Fruit fly (Drosophila melanogaster) whole organism, embryonic: ENCODE results near the gene dre4.

Source experiments
- Ada2b ChIP-seq: fragments of 200-800 bp; sonication (Bioruptor generic); IDR thresholded peaks from 2 replicates; pipeline ENCODE4 v1.3.6; 2022; ENCODE audit warnings: missing biosample characterization, missing genetic modification characterization
- Atf6 ChIP-seq: fragments of 200-800 bp; sonication (Bioruptor generic); IDR thresholded peaks from 2 replicates; pipeline ENCODE4 v1.3.6; 2022; ENCODE audit warnings: missing biosample characterization, missing genetic modification characterization
- B-H1 ChIP-seq: fragments of 200-800 bp; sonication (Bioruptor generic); IDR thresholded peaks from 3 replicates; pipeline ENCODE4 v1.3.6; 2022; ENCODE audit warnings: missing biosample characterization, missing genetic modification characterization
- Blimp-1 ChIP-seq: fragments of 200-800 bp; sonication (Bioruptor generic); optimal IDR thresholded peaks from 3 replicates; lab custom pipeline; 2018; ENCODE audit warnings: missing biosample characterization, missing genetic modification characterization, mild to moderate bottlenecking, moderate library complexity, missing genetic modification reagents
- CG10565 ChIP-seq: fragments of 200-800 bp; sonication (Bioruptor generic); optimal IDR thresholded peaks from 3 replicates; lab custom pipeline; 2016; ENCODE audit warnings: missing biosample characterization, mild to moderate bottlenecking, missing genetic modification characterization
- CG11247 ChIP-seq: fragments of 200-800 bp; sonication (Bioruptor generic); IDR thresholded peaks from 2 replicates; pipeline ENCODE4 v1.3.6; 2022; ENCODE audit warnings: missing biosample characterization, missing genetic modification characterization
- CG11696 ChIP-seq: fragments of 200-800 bp; sonication (Bioruptor generic); IDR thresholded peaks from 2 replicates; pipeline ENCODE4 v1.3.6; 2022; ENCODE audit warnings: missing biosample characterization, missing genetic modification characterization
- CG13123 ChIP-seq: fragments of 200-800 bp; sonication (Bioruptor generic); optimal IDR thresholded peaks from 2 replicates; lab custom pipeline; 2016; ENCODE audit warnings: missing biosample characterization, missing genetic modification characterization
- CG14050 ChIP-seq: fragments of 200-800 bp; sonication (Bioruptor generic); IDR thresholded peaks from 3 replicates; pipeline ENCODE4 v1.3.6; 2022; ENCODE audit warnings: missing biosample characterization, missing genetic modification characterization
- CG1529 ChIP-seq: fragments of 200-800 bp; sonication (Bioruptor generic); optimal IDR thresholded peaks from 3 replicates; lab custom pipeline; 2018; ENCODE audit warnings: missing biosample characterization, missing genetic modification characterization
- CG18476 ChIP-seq: fragments of 200-800 bp; sonication (Bioruptor generic); optimal IDR thresholded peaks from 2 replicates; lab custom pipeline; 2016; ENCODE audit warnings: missing biosample characterization, mild to moderate bottlenecking, missing genetic modification characterization
- CG3163 ChIP-seq: fragments of 200-800 bp; sonication (Bioruptor generic); optimal IDR thresholded peaks from 3 replicates; lab custom pipeline; 2016; ENCODE audit warnings: missing biosample characterization, missing genetic modification characterization
- CG32772 ChIP-seq: fragments of 200-800 bp; sonication (Bioruptor generic); IDR thresholded peaks from 2 replicates; pipeline ENCODE4 v1.3.6; 2022; ENCODE audit warnings: missing biosample characterization, missing genetic modification characterization
- CG3407 ChIP-seq: fragments of 200-800 bp; sonication (Bioruptor generic); optimal IDR thresholded peaks from 2 replicates; lab custom pipeline; 2018; ENCODE audit warnings: missing biosample characterization, mild to moderate bottlenecking, missing genetic modification characterization
- CG3726 ChIP-seq: fragments of 200-800 bp; sonication (Bioruptor generic); IDR thresholded peaks from 3 replicates; pipeline ENCODE4, ENCODE4 v1.3.6; 2022; ENCODE audit warnings: missing biosample characterization, missing genetic modification characterization
- CG3838 ChIP-seq: fragments of 200-800 bp; sonication (Bioruptor generic); optimal IDR thresholded peaks from 3 replicates; lab custom pipeline; 2016; ENCODE audit warnings: missing biosample characterization, missing genetic modification characterization
- CG4730 ChIP-seq: fragments of 200-800 bp; sonication (Bioruptor generic); IDR thresholded peaks from 2 replicates; pipeline ENCODE4 v1.3.6; 2022; ENCODE audit warnings: missing biosample characterization, missing genetic modification characterization
- CG5953 ChIP-seq: fragments of 200-800 bp; sonication (Bioruptor generic); IDR thresholded peaks from 2 replicates; pipeline ENCODE4 v1.3.6; 2022; ENCODE audit warnings: missing biosample characterization, missing genetic modification characterization
- CG6813 ChIP-seq: fragments of 200-800 bp; sonication (Bioruptor generic); optimal IDR thresholded peaks from 2 replicates; lab custom pipeline; 2017; ENCODE audit warnings: missing biosample characterization, missing genetic modification characterization, mild to moderate bottlenecking, moderate library complexity, missing genetic modification reagents
- CG7786 ChIP-seq: fragments of 200-800 bp; sonication (Bioruptor generic); optimal IDR thresholded peaks from 2 replicates; lab custom pipeline; 2016; ENCODE audit warnings: missing biosample characterization, missing genetic modification characterization
- CG7963 ChIP-seq: fragments of 200-800 bp; sonication (Bioruptor generic); IDR thresholded peaks from 3 replicates; pipeline ENCODE4 v1.3.6; 2022; ENCODE audit warnings: missing biosample characterization, missing genetic modification characterization; ENCODE audit not compliant: partially characterized antibody
- CG8290 ChIP-seq, 3 experiments: fragments of 200-800 bp; sonication (Bioruptor generic); optimal IDR thresholded peaks; 2 replicates each; lab custom pipeline; 2016 to 2019; ENCODE audit warnings: missing biosample characterization in 3 of 3, missing genetic modification characterization in 3 of 3, mild to moderate bottlenecking in 2 of 3, moderate library complexity in 1 of 3
- Dip2 ChIP-seq: fragments of 200-800 bp; sonication (Bioruptor generic); IDR thresholded peaks from 2 replicates; pipeline ENCODE4 v1.3.6; 2022; ENCODE audit warnings: missing biosample characterization, missing genetic modification characterization
- HLH3B ChIP-seq: fragments of 200-800 bp; sonication (Bioruptor generic); IDR thresholded peaks from 2 replicates; pipeline ENCODE4 v1.3.6; 2022; ENCODE audit warnings: missing biosample characterization, missing genetic modification characterization
- HLH54F ChIP-seq: fragments of 200-800 bp; sonication (Bioruptor generic); optimal IDR thresholded peaks from 3 replicates; lab custom pipeline; 2016; ENCODE audit warnings: missing biosample characterization, missing genetic modification characterization
- Hsf ChIP-seq: fragments of 200-800 bp; sonication (Bioruptor generic); optimal IDR thresholded peaks from 3 replicates; lab custom pipeline; 2016; ENCODE audit warnings: missing biosample characterization, missing genetic modification characterization
- MESR4 ChIP-seq: fragments of 200-800 bp; sonication (Bioruptor generic); optimal IDR thresholded peaks from 2 replicates; lab custom pipeline; 2018; ENCODE audit warnings: missing biosample characterization, mild to moderate bottlenecking, missing genetic modification characterization, moderate library complexity
- NC2β ChIP-seq: fragments of 200-800 bp; sonication (Bioruptor generic); optimal IDR thresholded peaks from 2 replicates; lab custom pipeline; 2016; ENCODE audit warnings: missing biosample characterization, missing genetic modification characterization
- NFAT ChIP-seq: fragments of 200-800 bp; sonication (Bioruptor generic); IDR thresholded peaks from 2 replicates; pipeline ENCODE4 v1.3.6; 2022; ENCODE audit warnings: missing biosample characterization, missing genetic modification characterization
- Oaz ChIP-seq: fragments of 200-800 bp; sonication (Bioruptor generic); IDR thresholded peaks from 2 replicates; pipeline ENCODE4 v1.3.6; 2022; ENCODE audit warnings: missing biosample characterization, missing genetic modification characterization
- Sox102F ChIP-seq: fragments of 200-800 bp; sonication (Bioruptor generic); optimal IDR thresholded peaks from 2 replicates; lab custom pipeline; 2018; ENCODE audit warnings: missing biosample characterization, mild to moderate bottlenecking, missing genetic modification characterization, moderate library complexity
- TFAM ChIP-seq: fragments of 200-800 bp; sonication (Bioruptor generic); optimal IDR thresholded peaks from 2 replicates; lab custom pipeline; 2017; ENCODE audit warnings: missing biosample characterization, missing genetic modification characterization, inconsistent platforms
- Trl ChIP-seq, 3 experiments: fragments of >200 bp in 2 of 3; fragments of 200-800 bp in 1 of 3; sonication (Bioruptor generic) in 1 of 3; optimal IDR thresholded peaks; 2 replicates in 1 of 3; 3 replicates in 2 of 3; lab custom pipeline; 2016 to 2017; ENCODE audit warnings: missing biosample characterization in 1 of 3, missing genetic modification characterization in 1 of 3
- abd-A ChIP-seq: fragments of 200-800 bp; sonication (Bioruptor generic); optimal IDR thresholded peaks from 3 replicates; lab custom pipeline; 2019; ENCODE audit warnings: missing biosample characterization, mild to moderate bottlenecking, missing genetic modification characterization, moderate library complexity
- al ChIP-seq: fragments of 200-800 bp; sonication (Bioruptor generic); IDR thresholded peaks from 2 replicates; pipeline ENCODE4 v1.3.6; 2022; ENCODE audit warnings: missing biosample characterization, missing genetic modification characterization
- ato ChIP-seq: fragments of 200-800 bp; sonication (Bioruptor generic); IDR thresholded peaks from 2 replicates; pipeline ENCODE4 v1.3.6; 2022; ENCODE audit warnings: missing biosample characterization, missing genetic modification characterization; ENCODE audit not compliant: partially characterized antibody
- bab2 ChIP-seq: fragments of 200-800 bp; sonication (Bioruptor generic); optimal IDR thresholded peaks from 2 replicates; lab custom pipeline; 2016; ENCODE audit warnings: missing biosample characterization, missing genetic modification characterization
- cas ChIP-seq: fragments of 200-800 bp; sonication (Bioruptor generic); IDR thresholded peaks from 2 replicates; pipeline ENCODE4 v1.3.6; 2022; ENCODE audit warnings: missing biosample characterization, missing genetic modification characterization
- cato ChIP-seq: fragments of 200-800 bp; sonication (Bioruptor generic); optimal IDR thresholded peaks from 2 replicates; lab custom pipeline; 2016; ENCODE audit warnings: missing biosample characterization, missing genetic modification characterization, borderline replicate concordance
- crc ChIP-seq: fragments of 200-800 bp; sonication (Bioruptor generic); optimal IDR thresholded peaks from 2 replicates; lab custom pipeline; 2016; ENCODE audit warnings: missing biosample characterization, missing genetic modification characterization
- dan ChIP-seq: fragments of 200-800 bp; sonication (Bioruptor generic); IDR thresholded peaks from 2 replicates; pipeline ENCODE4 v1.3.6; 2022; ENCODE audit warnings: missing biosample characterization, missing genetic modification characterization
- emc ChIP-seq: fragments of 200-800 bp; sonication (Bioruptor generic); optimal IDR thresholded peaks from 2 replicates; lab custom pipeline; 2016; ENCODE audit warnings: missing biosample characterization, missing genetic modification characterization
- gcm ChIP-seq: fragments of 200-800 bp; sonication (Bioruptor generic); optimal IDR thresholded peaks from 2 replicates; lab custom pipeline; 2019; ENCODE audit warnings: missing biosample characterization, mild to moderate bottlenecking, missing genetic modification characterization, moderate library complexity
- jumu ChIP-seq: fragments of 200-800 bp; sonication (Bioruptor generic); optimal IDR thresholded peaks from 3 replicates; lab custom pipeline; 2016; ENCODE audit warnings: missing biosample characterization, missing genetic modification characterization
- kay ChIP-seq: fragments of 200-800 bp; sonication (Bioruptor generic); optimal IDR thresholded peaks from 2 replicates; lab custom pipeline; 2016; ENCODE audit warnings: missing biosample characterization, missing genetic modification characterization
- knrl ChIP-seq: fragments of 200-800 bp; sonication (Bioruptor generic); IDR thresholded peaks from 3 replicates; pipeline ENCODE4 v1.3.6; 2022; ENCODE audit warnings: missing biosample characterization, missing genetic modification characterization; ENCODE audit not compliant: partially characterized antibody
- p53 ChIP-seq: fragments of 200-800 bp; sonication (Bioruptor generic); optimal IDR thresholded peaks from 2 replicates; lab custom pipeline; 2016; ENCODE audit warnings: missing biosample characterization, missing genetic modification characterization
- shn ChIP-seq: fragments of 200-800 bp; sonication (Bioruptor generic); optimal IDR thresholded peaks from 3 replicates; lab custom pipeline; 2016; ENCODE audit warnings: missing biosample characterization, missing genetic modification characterization
- tin ChIP-seq: fragments of 200-800 bp; sonication (Bioruptor generic); optimal IDR thresholded peaks from 3 replicates; lab custom pipeline; 2016; ENCODE audit warnings: missing biosample characterization, missing genetic modification characterization
- tx ChIP-seq: fragments of 200-800 bp; sonication (Bioruptor generic); optimal IDR thresholded peaks from 2 replicates; lab custom pipeline; 2016; ENCODE audit warnings: missing biosample characterization, missing genetic modification characterization

Gene dre4

DNA sequence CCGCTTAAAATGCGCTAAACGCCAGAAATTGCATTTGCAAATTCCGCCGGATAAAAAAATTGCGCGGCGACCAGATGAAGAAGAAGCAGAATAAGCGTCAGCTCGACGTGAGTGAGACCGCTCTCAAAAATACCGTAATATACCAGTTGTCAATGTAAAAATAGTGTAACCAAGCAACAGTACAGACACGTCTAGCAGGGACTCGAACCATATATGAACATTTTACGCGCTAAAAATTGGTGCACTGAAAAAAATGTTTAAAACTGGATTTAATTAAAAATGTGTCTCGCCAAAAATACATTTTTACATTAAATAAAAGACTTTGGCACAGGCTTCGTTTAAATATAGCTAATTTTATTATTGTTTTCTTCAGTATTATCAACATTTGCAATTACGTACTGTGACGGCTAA lies at the start of gene dre4 (continued):
- TF ChIP-seq Dip2 (GFP tag; lab: Robert Waterston, UW) (no peak), al (GFP tag; lab: Robert Waterston, UW) (peak; percentile 53), NC2β (GFP tag; lab: Kevin White, UChicago) (peak; percentile 81), abd-A (tag; lab: Kevin White, UChicago) (no peak), B-H1 (GFP tag; lab: Robert Waterston, UW) (peak; percentile 49; the same call in 1 of the 3 replicates), CG8290 (GFP tag; optimal IDR thresholded peaks at IDR 0.05; lab: Kevin White, UChicago) (peak; percentile 64), CG8290 (tag; optimal IDR thresholded peaks at IDR 0.05; lab: Kevin White, UChicago) (peak in 1 of 2 experiments; percentile 81), cato (GFP tag; lab: Kevin White, UChicago) (peak; percentile 18), dan (GFP tag; lab: Robert Waterston, UW) (no peak), Blimp-1 (peak; percentile 72), Atf6 (GFP tag; lab: Robert Waterston, UW) (peak; percentile 35), HLH54F (GFP tag; lab: Kevin White, UChicago) (peak; percentile 74), CG7786 (peak; percentile 67), CG18476 (GFP tag; lab: Kevin White, UChicago) (peak; percentile 61), TFAM (GFP tag; lab: Kevin White, UChicago) (no peak), CG6813 (no peak), bab2 (GFP tag; lab: Kevin White, UChicago) (peak; percentile 52), CG1529 (peak; percentile 37), CG13123 (GFP tag; lab: Kevin White, UChicago) (peak; percentile 25), CG14050 (peak; percentile 68), knrl (GFP tag; lab: Robert Waterston, UW) (peak; percentile 60; the same call in 1 of the 3 replicates), HLH3B (GFP tag; lab: Robert Waterston, UW) (peak; percentile 61), CG11696 (peak; percentile 28; the same call in 1 of the 2 replicates), Hsf (peak; percentile 80), Trl (optimal IDR thresholded peaks at IDR 0.05; lab: Kevin White, UChicago) (no peak), Trl (GFP tag; optimal IDR thresholded peaks at IDR 0.05; lab: Kevin White, UChicago) (peak; percentile 61), CG3407 (GFP tag; lab: Kevin White, UChicago) (peak; percentile 51), NFAT (GFP tag; lab: Robert Waterston, UW) (no peak), tx (GFP tag; lab: Kevin White, UChicago) (peak; percentile 70), p53 (GFP tag; lab: Kevin White, UChicago) (peak; percentile 33), emc (no peak), CG3726 (GFP tag; lab: Robert Waterston, UW) (0 out of 3 replicates have a peak, but pooled peaks have one; percentile 29), Oaz (0 out of 2 replicates have a peak, but pooled peaks have one; percentile 29), CG11247 (peak; percentile 55), shn (GFP tag; lab: Kevin White, UChicago) (peak; percentile 66), CG10565 (GFP tag; lab: Kevin White, UChicago) (peak; percentile 13), Sox102F (GFP tag; lab: Kevin White, UChicago) (peak; percentile 66), ato (no peak), CG32772 (GFP tag; lab: Robert Waterston, UW) (no peak), CG3838 (peak; percentile 20), Ada2b (GFP tag; lab: Robert Waterston, UW) (peak; percentile 40; the same call in 1 of the 2 replicates), jumu (GFP tag; lab: Kevin White, UChicago) (peak; percentile 75), CG3163 (GFP tag; lab: Kevin White, UChicago) (peak; percentile 30), MESR4 (GFP tag; lab: Kevin White, UChicago) (peak; percentile 63), CG4730 (GFP tag; lab: Robert Waterston, UW) (peak; percentile 49), tin (GFP tag; lab: Kevin White, UChicago) (peak; percentile 73), cas (GFP tag; lab: Robert Waterston, UW) (no peak), crc (peak; percentile 50), CG7963 (GFP tag; lab: Robert Waterston, UW) (no peak), gcm (GFP tag; lab: Kevin White, UChicago) (peak; percentile 66), CG5953 (GFP tag; lab: Robert Waterston, UW) (peak; percentile 36; the same call in 1 of the 2 replicates), kay (peak; percentile 46)
